Worm (Caenorhabditis elegans) whole organism, L4/young adult: ENCODE measurements around the gene F46G11.4.

Source experiments
- W03F9.2 ChIP-seq: fragments of 150-350 bp; optimal IDR thresholded peaks from 2 replicates; lab custom pipeline; 2014; ENCODE audit warnings: missing biosample characterization, missing genetic modification characterization
- dao-5 ChIP-seq: sonication (generic microtip); optimal IDR thresholded peaks from 2 replicates; lab custom pipeline; 2016; ENCODE audit warnings: missing genotype, missing genetic modification characterization, moderate library complexity, missing compliant biosample characterization
- him-1 ChIP-seq: sonication (generic microtip); optimal IDR thresholded peaks from 2 replicates; lab custom pipeline; 2016; ENCODE audit warnings: missing genotype, missing genetic modification reagents, missing genetic modification characterization, missing compliant biosample characterization

DNA sequence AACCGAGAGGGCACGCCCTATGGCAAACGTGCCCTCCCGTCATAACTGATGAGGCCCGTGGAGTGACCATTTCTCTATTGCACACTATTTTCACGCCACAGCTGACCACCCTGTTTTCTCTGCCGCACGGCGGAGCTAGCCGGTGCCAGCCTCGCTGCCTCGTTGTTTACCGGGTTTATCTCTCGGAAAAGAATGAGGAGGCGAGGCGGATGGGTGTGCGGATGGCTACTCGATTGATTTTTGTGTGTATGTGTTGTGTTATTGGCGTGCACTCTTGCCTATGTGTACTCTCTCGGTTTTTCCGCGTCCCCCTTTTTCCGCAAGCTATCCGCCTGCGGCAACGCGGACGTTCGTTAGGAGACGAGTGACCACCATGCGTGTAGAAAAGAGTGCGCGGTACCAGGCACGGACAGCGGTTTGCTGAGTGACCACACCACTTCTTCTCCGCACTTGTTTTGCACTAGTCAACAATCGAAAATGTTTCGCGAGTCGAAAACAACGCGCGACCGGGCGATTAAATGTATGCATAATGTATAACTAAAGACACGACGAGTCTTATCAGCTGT lies 13.5 kb upstream of the F46G11.4 start:
- TF ChIP-seq him-1 (tag; lab: Kevin White, UChicago): no peak
- TF ChIP-seq W03F9.2 (tag; lab: Kevin White, UChicago): no peak
- TF ChIP-seq dao-5 (tag; lab: Kevin White, UChicago): no peak
